Fruit fly (Drosophila melanogaster) whole organism, embryonic: ENCODE results near the gene CG11342.
A peak's percentile ranks its signal among the peaks of the same experiment; 100 is the strongest.

Experiments
- Antp ChIP-seq: fragments of 200-800 bp; sonication (Bioruptor generic); optimal IDR thresholded peaks from 3 replicates; lab custom pipeline; 2016; ENCODE audit warnings: missing biosample characterization, missing genetic modification characterization
- Bteb2 ChIP-seq: fragments of 200-800 bp; sonication (Bioruptor generic); optimal IDR thresholded peaks from 2 replicates; lab custom pipeline; 2016; ENCODE audit warnings: missing biosample characterization, missing genetic modification characterization
- CG10274 ChIP-seq: fragments of 200-800 bp; sonication (Bioruptor generic); optimal IDR thresholded peaks from 3 replicates; lab custom pipeline; 2017; ENCODE audit warnings: missing biosample characterization, mild to moderate bottlenecking, missing genetic modification characterization
- CG10543 ChIP-seq: fragments of 200-800 bp; sonication (Bioruptor generic); optimal IDR thresholded peaks from 3 replicates; lab custom pipeline; 2017; ENCODE audit warnings: missing biosample characterization, mild to moderate bottlenecking, missing genetic modification characterization, moderate library complexity
- CG10959 ChIP-seq: fragments of 200-800 bp; sonication (Bioruptor generic); IDR thresholded peaks from 2 replicates; pipeline ENCODE4 v1.3.6; 2022; ENCODE audit warnings: missing biosample characterization, missing genetic modification characterization
- CG12236 ChIP-seq: fragments of 200-800 bp; sonication (Bioruptor generic); optimal IDR thresholded peaks from 2 replicates; lab custom pipeline; 2016; ENCODE audit warnings: missing biosample characterization, missing genetic modification characterization
- CG12391 ChIP-seq: fragments of 200-800 bp; sonication (Bioruptor generic); optimal IDR thresholded peaks from 3 replicates; lab custom pipeline; 2018; ENCODE audit warnings: missing biosample characterization, mild to moderate bottlenecking, missing genetic modification characterization, moderate library complexity
- CG12769 ChIP-seq: fragments of 200-800 bp; sonication (Bioruptor generic); optimal IDR thresholded peaks from 2 replicates; lab custom pipeline; 2019; ENCODE audit warnings: missing biosample characterization, mild to moderate bottlenecking, missing genetic modification characterization, moderate library complexity
- CG14050 ChIP-seq: fragments of 200-800 bp; sonication (Bioruptor generic); IDR thresholded peaks from 3 replicates; pipeline ENCODE4 v1.3.6; 2022; ENCODE audit warnings: missing biosample characterization, missing genetic modification characterization
- CG14710 ChIP-seq: fragments of 200-800 bp; sonication (Bioruptor generic); optimal IDR thresholded peaks from 3 replicates; lab custom pipeline; 2019; ENCODE audit warnings: missing biosample characterization, mild to moderate bottlenecking, missing genetic modification characterization, moderate library complexity
- CG15514 ChIP-seq: fragments of 200-800 bp; sonication (Bioruptor generic); optimal IDR thresholded peaks from 3 replicates; lab custom pipeline; 2017; ENCODE audit warnings: missing biosample characterization, missing genetic modification characterization, mild to moderate bottlenecking, moderate library complexity, missing genetic modification reagents
- CG16813 ChIP-seq: fragments of 200-800 bp; sonication (Bioruptor generic); IDR thresholded peaks from 3 replicates; pipeline ENCODE4 v1.3.6; 2022; ENCODE audit warnings: missing biosample characterization, missing genetic modification characterization; ENCODE audit not compliant: partially characterized antibody
- CG17385 ChIP-seq: fragments of 200-800 bp; sonication (Bioruptor generic); optimal IDR thresholded peaks from 3 replicates; lab custom pipeline; 2018; ENCODE audit warnings: missing biosample characterization, mild to moderate bottlenecking, missing genetic modification characterization
- CG2202 ChIP-seq: fragments of 200-800 bp; sonication (Bioruptor generic); optimal IDR thresholded peaks from 2 replicates; lab custom pipeline; 2018; ENCODE audit warnings: missing biosample characterization, mild to moderate bottlenecking, missing genetic modification characterization
- CG32767 ChIP-seq: fragments of 200-800 bp; sonication (Bioruptor generic); IDR thresholded peaks from 2 replicates; pipeline ENCODE4 v1.3.6; 2022; ENCODE audit warnings: missing biosample characterization, missing genetic modification characterization
- CG6689 ChIP-seq: fragments of 200-800 bp; sonication (Bioruptor generic); IDR thresholded peaks from 2 replicates; pipeline ENCODE4 v1.3.6; 2022; ENCODE audit warnings: missing biosample characterization, missing genetic modification characterization
- CG6765 ChIP-seq: fragments of 200-800 bp; sonication (Bioruptor generic); optimal IDR thresholded peaks from 3 replicates; lab custom pipeline; 2017; ENCODE audit warnings: missing biosample characterization, mild to moderate bottlenecking, missing genetic modification characterization
- CG6813 ChIP-seq: fragments of 200-800 bp; sonication (Bioruptor generic); optimal IDR thresholded peaks from 2 replicates; lab custom pipeline; 2017; ENCODE audit warnings: missing biosample characterization, missing genetic modification characterization, mild to moderate bottlenecking, moderate library complexity, missing genetic modification reagents
- CG8765 ChIP-seq: fragments of 200-800 bp; sonication (Bioruptor generic); IDR thresholded peaks from 2 replicates; pipeline ENCODE4 v1.3.6; 2022; ENCODE audit warnings: missing biosample characterization, missing genetic modification characterization
- CG8944 ChIP-seq: fragments of 200-800 bp; sonication (Bioruptor generic); optimal IDR thresholded peaks from 3 replicates; lab custom pipeline; 2016; ENCODE audit warnings: missing biosample characterization, missing genetic modification characterization
- CG9817 ChIP-seq: fragments of 200-800 bp; sonication (Bioruptor generic); optimal IDR thresholded peaks from 2 replicates; lab custom pipeline; 2018; ENCODE audit warnings: missing biosample characterization, mild to moderate bottlenecking, missing genetic modification characterization, moderate library complexity
- CG9876 ChIP-seq: fragments of 200-800 bp; sonication (Bioruptor generic); optimal IDR thresholded peaks from 2 replicates; lab custom pipeline; 2016; ENCODE audit warnings: missing biosample characterization, missing genetic modification characterization
- Dbx ChIP-seq: fragments of 200-800 bp; sonication (Bioruptor generic); IDR thresholded peaks from 3 replicates; pipeline ENCODE4 v1.3.6; 2022; ENCODE audit warnings: missing biosample characterization, missing genetic modification characterization
- E2f2 ChIP-seq: fragments of 200-800 bp; sonication (Bioruptor generic); IDR thresholded peaks from 2 replicates; pipeline ENCODE4 v1.3.6; 2022; ENCODE audit warnings: missing biosample characterization, missing genetic modification characterization
- Gsc ChIP-seq: fragments of 200-800 bp; sonication (Bioruptor generic); IDR thresholded peaks from 2 replicates; pipeline ENCODE4 v1.3.6; 2022; ENCODE audit warnings: missing biosample characterization, missing genetic modification characterization
- H2.0 ChIP-seq: fragments of 200-800 bp; sonication (Bioruptor generic); IDR thresholded peaks from 2 replicates; pipeline ENCODE4 v1.3.6; 2022; ENCODE audit warnings: missing biosample characterization, missing genetic modification characterization
- HLH4C ChIP-seq: fragments of 200-800 bp; sonication (Bioruptor generic); IDR thresholded peaks from 3 replicates; pipeline ENCODE4 v1.3.6; 2022; ENCODE audit warnings: missing biosample characterization, missing genetic modification characterization; ENCODE audit not compliant: partially characterized antibody
- HLH54F ChIP-seq: fragments of 200-800 bp; sonication (Bioruptor generic); optimal IDR thresholded peaks from 3 replicates; lab custom pipeline; 2016; ENCODE audit warnings: missing biosample characterization, missing genetic modification characterization
- HmgZ ChIP-seq: fragments of 200-800 bp; sonication (Bioruptor generic); optimal IDR thresholded peaks from 2 replicates; lab custom pipeline; 2018; ENCODE audit warnings: missing biosample characterization, mild to moderate bottlenecking, missing genetic modification characterization
- Mes4 ChIP-seq: fragments of 200-800 bp; sonication (Bioruptor generic); optimal IDR thresholded peaks from 2 replicates; lab custom pipeline; 2016; ENCODE audit warnings: missing biosample characterization, missing genetic modification characterization
- Nf-YB ChIP-seq: fragments of 200-800 bp; sonication (Bioruptor generic); optimal IDR thresholded peaks from 3 replicates; lab custom pipeline; 2019; ENCODE audit warnings: missing biosample characterization, mild to moderate bottlenecking, missing genetic modification characterization, moderate library complexity
- Opbp ChIP-seq: fragments of 200-800 bp; sonication (Bioruptor generic); IDR thresholded peaks from 3 replicates; pipeline ENCODE4 v1.3.6; 2022; ENCODE audit warnings: missing biosample characterization, missing genetic modification characterization; ENCODE audit not compliant: partially characterized antibody
- Rx ChIP-seq: fragments of 200-800 bp; sonication (Bioruptor generic); IDR thresholded peaks from 2 replicates; pipeline ENCODE4 v1.3.6; 2022; ENCODE audit warnings: missing biosample characterization, missing genetic modification characterization
- Six4 ChIP-seq: fragments of 200-800 bp; sonication (Bioruptor generic); optimal IDR thresholded peaks from 2 replicates; lab custom pipeline; 2016; ENCODE audit warnings: missing biosample characterization, missing genetic modification characterization
- ap ChIP-seq: fragments of 200-800 bp; sonication (Bioruptor generic); IDR thresholded peaks from 2 replicates; pipeline ENCODE4 v1.3.6; 2022; ENCODE audit warnings: missing biosample characterization, missing genetic modification characterization
- ase ChIP-seq: fragments of 200-800 bp; sonication (Bioruptor generic); IDR thresholded peaks from 3 replicates; pipeline ENCODE4 v1.3.6; 2022; ENCODE audit warnings: missing biosample characterization, missing genetic modification characterization
- caup ChIP-seq: fragments of 200-800 bp; sonication (Bioruptor generic); optimal IDR thresholded peaks from 3 replicates; lab custom pipeline; 2017; ENCODE audit warnings: missing biosample characterization, mild to moderate bottlenecking, missing genetic modification characterization, moderate library complexity; ENCODE audit not compliant: severe bottlenecking
- crc ChIP-seq: fragments of 200-800 bp; sonication (Bioruptor generic); optimal IDR thresholded peaks from 2 replicates; lab custom pipeline; 2016; ENCODE audit warnings: missing biosample characterization, missing genetic modification characterization
- gsb-n ChIP-seq: fragments of 200-800 bp; sonication (Bioruptor generic); optimal IDR thresholded peaks from 3 replicates; lab custom pipeline; 2018; ENCODE audit warnings: missing biosample characterization, mild to moderate bottlenecking, missing genetic modification characterization
- hkb ChIP-seq, 2 experiments: fragments of 200-800 bp in 1 of 2; fragments of >200 bp in 1 of 2; sonication (Bioruptor generic) in 1 of 2; IDR thresholded peaks in 1 of 2; optimal IDR thresholded peaks in 1 of 2; 2 replicates each; pipeline versions ENCODE4 v1.3.6 to Lab custom; 2017 to 2022; ENCODE audit warnings: missing biosample characterization in 1 of 2, missing genetic modification characterization in 1 of 2
- mirr ChIP-seq: fragments of 200-800 bp; sonication (Bioruptor generic); optimal IDR thresholded peaks from 3 replicates; lab custom pipeline; 2018; ENCODE audit warnings: missing biosample characterization, mild to moderate bottlenecking, missing genetic modification characterization
- mld ChIP-seq: fragments of 200-800 bp; sonication (Bioruptor generic); IDR thresholded peaks from 3 replicates; pipeline ENCODE4 v1.3.6; 2022; ENCODE audit warnings: missing biosample characterization, missing genetic modification characterization; ENCODE audit not compliant: partially characterized antibody
- nau ChIP-seq: fragments of 200-800 bp; sonication (Bioruptor generic); optimal IDR thresholded peaks from 3 replicates; lab custom pipeline; 2017; ENCODE audit warnings: missing biosample characterization, mild to moderate bottlenecking, missing genetic modification characterization, missing genetic modification reagents
- pita ChIP-seq: fragments of 200-800 bp; sonication (Bioruptor generic); optimal IDR thresholded peaks from 2 replicates; lab custom pipeline; 2017; ENCODE audit warnings: missing biosample characterization, mild to moderate bottlenecking, missing genetic modification characterization
- pum ChIP-seq: fragments of 200-800 bp; sonication (Bioruptor generic); optimal IDR thresholded peaks from 2 replicates; lab custom pipeline; 2016; ENCODE audit warnings: missing biosample characterization, missing genetic modification characterization
- pzg ChIP-seq: fragments of 200-800 bp; sonication (Bioruptor generic); optimal IDR thresholded peaks from 3 replicates; lab custom pipeline; 2018; ENCODE audit warnings: missing biosample characterization, mild to moderate bottlenecking, missing genetic modification characterization, moderate library complexity
- sc ChIP-seq, 3 experiments: fragments of >200 bp in 2 of 3; fragments of 200-800 bp in 1 of 3; sonication (Bioruptor generic) in 1 of 3; optimal IDR thresholded peaks; 2 replicates in 2 of 3; 3 replicates in 1 of 3; lab custom pipeline; 2017; ENCODE audit warnings: mild to moderate bottlenecking in 1 of 3, missing biosample characterization in 1 of 3, missing genetic modification characterization in 1 of 3, missing genetic modification reagents in 1 of 3
- unpg ChIP-seq: fragments of 200-800 bp; sonication (Bioruptor generic); optimal IDR thresholded peaks from 3 replicates; lab custom pipeline; 2018; ENCODE audit warnings: missing biosample characterization, mild to moderate bottlenecking, missing genetic modification characterization, moderate library complexity
- wdn ChIP-seq: fragments of 200-800 bp; sonication (Bioruptor generic); IDR thresholded peaks from 2 replicates; pipeline ENCODE4 v1.3.6; 2022; ENCODE audit warnings: missing biosample characterization, missing genetic modification characterization

Gene CG11342

DNA sequence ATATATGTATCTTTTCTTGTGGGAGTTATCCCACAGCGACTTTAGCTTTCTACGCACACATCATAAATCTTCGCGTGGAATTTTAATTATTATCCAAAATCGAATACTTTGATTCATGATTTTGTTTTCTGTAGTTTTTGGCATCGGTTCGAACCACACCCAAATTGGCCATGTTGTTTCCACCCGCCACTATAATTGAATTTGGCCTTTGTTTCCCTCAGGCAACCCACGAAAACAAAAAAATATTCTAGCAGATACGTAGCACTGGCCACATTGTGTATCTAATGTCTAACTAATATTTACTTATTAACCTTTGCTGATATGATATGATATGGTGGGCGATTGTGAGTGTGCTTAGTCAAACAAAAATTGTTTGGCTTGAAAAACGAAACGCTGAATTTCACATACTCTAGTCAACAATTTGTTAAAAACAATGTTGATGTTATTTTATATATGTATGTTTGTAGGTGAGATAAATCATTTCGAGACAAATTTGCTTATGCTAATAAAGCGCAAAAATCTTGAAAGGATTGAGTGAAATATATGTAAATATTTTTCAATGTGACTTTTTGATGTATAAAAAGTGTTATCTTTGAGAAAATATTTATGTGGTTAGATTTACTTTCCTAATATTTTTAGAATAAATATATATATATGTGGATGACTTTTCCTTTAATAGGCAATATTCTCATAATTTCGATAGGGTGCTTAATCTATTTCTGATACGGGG, 12.2 kb downstream of the CG11342 start (continued):
- TF ChIP-seq HLH4C (GFP tag; lab: Robert Waterston, UW) (no peak), CG9817 (tag; lab: Kevin White, UChicago) (no peak), sc (optimal IDR thresholded peaks at IDR 0.05; lab: Kevin White, UChicago) (no peak), sc (GFP tag; optimal IDR thresholded peaks at IDR 0.05; lab: Kevin White, UChicago) (no peak), Rx (GFP tag; lab: Robert Waterston, UW) (no peak), CG6813 (GFP tag; lab: Kevin White, UChicago) (no peak), wdn (GFP tag; lab: Robert Waterston, UW) (no peak), CG2202 (tag; lab: Kevin White, UChicago) (peak; percentile 8), pita (no peak), Antp (GFP tag; lab: Kevin White, UChicago) (no peak), Opbp (GFP tag; lab: Robert Waterston, UW) (no peak), Mes4 (GFP tag; lab: Kevin White, UChicago) (no peak), CG14710 (peak; percentile 34), Dbx (GFP tag; lab: Robert Waterston, UW) (no peak), pzg (GFP tag; lab: Kevin White, UChicago) (no peak), caup (GFP tag; lab: Kevin White, UChicago) (no peak), CG12391 (tag; lab: Kevin White, UChicago) (peak; percentile 45), Gsc (no peak), CG10543 (GFP tag; lab: Kevin White, UChicago) (no peak), CG12236 (GFP tag; lab: Kevin White, UChicago) (no peak), hkb (optimal IDR thresholded peaks at IDR 0.05; lab: Kevin White, UChicago) (no peak), hkb (GFP tag; IDR thresholded peaks at IDR 0.05; lab: Robert Waterston, UW) (no peak), gsb-n (tag; lab: Kevin White, UChicago) (no peak), Bteb2 (GFP tag; lab: Kevin White, UChicago) (no peak), CG8765 (no peak), E2f2 (GFP tag; lab: Robert Waterston, UW) (no peak), CG17385 (GFP tag; lab: Kevin White, UChicago) (peak; percentile 41), nau (GFP tag; lab: Kevin White, UChicago) (no peak), CG12769 (tag; lab: Kevin White, UChicago) (peak; percentile 46), pum (no peak), Six4 (GFP tag; lab: Kevin White, UChicago) (no peak), CG6765 (no peak), CG14050 (GFP tag; lab: Robert Waterston, UW) (no peak), CG10274 (GFP tag; lab: Kevin White, UChicago) (no peak), unpg (GFP tag; lab: Kevin White, UChicago) (peak; percentile 26), crc (GFP tag; lab: Kevin White, UChicago) (no peak), CG9876 (GFP tag; lab: Kevin White, UChicago) (no peak), CG15514 (GFP tag; lab: Kevin White, UChicago) (no peak), HLH54F (GFP tag; lab: Kevin White, UChicago) (no peak), ase (GFP tag; lab: Robert Waterston, UW) (no peak), CG16813 (GFP tag; lab: Robert Waterston, UW) (no peak), Nf-YB (peak; percentile 12), CG6689 (GFP tag; lab: Robert Waterston, UW) (no peak), ap (GFP tag; lab: Robert Waterston, UW) (no peak), CG8944 (GFP tag; lab: Kevin White, UChicago) (no peak), CG32767 (GFP tag; lab: Robert Waterston, UW) (no peak), HmgZ (tag; lab: Kevin White, UChicago) (no peak), H2.0 (GFP tag; lab: Robert Waterston, UW) (no peak), mirr (GFP tag; lab: Kevin White, UChicago) (peak; percentile 32), mld (no peak), CG10959 (no peak)
